Fruit fly (Drosophila melanogaster) whole organism, embryonic: ENCODE measurements around the gene CG5355.
A peak's percentile ranks its signal among the peaks of the same experiment; 100 is the strongest.

Experiments used
- CG10959 ChIP-seq: fragments of 200-800 bp; sonication (Bioruptor generic); IDR thresholded peaks from 2 replicates; pipeline ENCODE4 v1.3.6; 2022; ENCODE audit warnings: missing biosample characterization, missing genetic modification characterization
- CG12219 ChIP-seq: fragments of 200-800 bp; sonication (Bioruptor generic); optimal IDR thresholded peaks from 3 replicates; lab custom pipeline; 2018; ENCODE audit warnings: missing biosample characterization, mild to moderate bottlenecking, missing genetic modification characterization
- CG13287 ChIP-seq: fragments of 200-800 bp; sonication (Bioruptor generic); IDR thresholded peaks from 2 replicates; pipeline ENCODE4 v1.3.6; 2022; ENCODE audit warnings: missing biosample characterization, missing genetic modification characterization; ENCODE audit not compliant: partially characterized antibody
- CG14441 ChIP-seq: fragments of 200-800 bp; sonication (Bioruptor generic); IDR thresholded peaks from 2 replicates; pipeline ENCODE4 v1.3.6; 2022; ENCODE audit warnings: missing biosample characterization, missing genetic modification characterization
- CG15479 ChIP-seq: fragments of 200-800 bp; sonication (Bioruptor generic); optimal IDR thresholded peaks from 3 replicates; lab custom pipeline; 2019; ENCODE audit warnings: missing biosample characterization, mild to moderate bottlenecking, missing genetic modification characterization, moderate library complexity
- CG2116 ChIP-seq: fragments of 200-800 bp; sonication (Bioruptor generic); optimal IDR thresholded peaks from 3 replicates; lab custom pipeline; 2018; ENCODE audit warnings: missing biosample characterization, mild to moderate bottlenecking, missing genetic modification characterization
- CG2199 ChIP-seq: fragments of 200-800 bp; sonication (Bioruptor generic); IDR thresholded peaks from 3 replicates; pipeline ENCODE4 v1.3.6; 2022; ENCODE audit warnings: missing biosample characterization, missing genetic modification characterization
- CG30020 ChIP-seq: fragments of 200-800 bp; optimal IDR thresholded peaks from 2 replicates; lab custom pipeline; 2019; ENCODE audit warnings: missing biosample characterization, mild to moderate bottlenecking, missing genetic modification characterization, moderate library complexity
- CG31441 ChIP-seq: fragments of 200-800 bp; sonication (Bioruptor generic); IDR thresholded peaks from 2 replicates; pipeline ENCODE4 v1.3.6; 2022; ENCODE audit warnings: missing biosample characterization, missing genetic modification characterization
- CG42726 ChIP-seq: fragments of 200-800 bp; sonication (Bioruptor generic); IDR thresholded peaks from 2 replicates; pipeline ENCODE4 v1.3.6; 2022; ENCODE audit warnings: missing biosample characterization, missing genetic modification characterization; ENCODE audit not compliant: partially characterized antibody
- CG4730 ChIP-seq: fragments of 200-800 bp; sonication (Bioruptor generic); IDR thresholded peaks from 2 replicates; pipeline ENCODE4 v1.3.6; 2022; ENCODE audit warnings: missing biosample characterization, missing genetic modification characterization
- CG4820 ChIP-seq: fragments of 200-800 bp; sonication (Bioruptor generic); optimal IDR thresholded peaks from 3 replicates; lab custom pipeline; 2016; ENCODE audit warnings: missing biosample characterization, missing genetic modification characterization
- CG5953 ChIP-seq: fragments of 200-800 bp; sonication (Bioruptor generic); IDR thresholded peaks from 2 replicates; pipeline ENCODE4 v1.3.6; 2022; ENCODE audit warnings: missing biosample characterization, missing genetic modification characterization
- CG6683 ChIP-seq: fragments of 200-800 bp; sonication (Bioruptor generic); optimal IDR thresholded peaks from 2 replicates; lab custom pipeline; 2017; ENCODE audit warnings: missing biosample characterization, mild to moderate bottlenecking, missing genetic modification characterization, missing genetic modification reagents
- CG7745 ChIP-seq: fragments of 200-800 bp; sonication (Bioruptor generic); optimal IDR thresholded peaks from 2 replicates; lab custom pipeline; 2018; ENCODE audit warnings: missing biosample characterization, mild to moderate bottlenecking, missing genetic modification characterization, moderate library complexity
- CG7786 ChIP-seq: fragments of 200-800 bp; sonication (Bioruptor generic); optimal IDR thresholded peaks from 2 replicates; lab custom pipeline; 2016; ENCODE audit warnings: missing biosample characterization, missing genetic modification characterization
- CG8359 ChIP-seq: fragments of 200-800 bp; sonication (Bioruptor generic); optimal IDR thresholded peaks from 2 replicates; lab custom pipeline; 2017; ENCODE audit warnings: missing biosample characterization, mild to moderate bottlenecking, missing genetic modification characterization, borderline replicate concordance
- CG9797 ChIP-seq: fragments of 200-800 bp; sonication (Bioruptor generic); optimal IDR thresholded peaks from 3 replicates; lab custom pipeline; 2018; ENCODE audit warnings: missing biosample characterization, mild to moderate bottlenecking, missing genetic modification characterization
- CHES-1-like ChIP-seq: fragments of 200-800 bp; sonication (Bioruptor generic); optimal IDR thresholded peaks from 2 replicates; lab custom pipeline; 2016; ENCODE audit warnings: missing biosample characterization, missing genetic modification characterization
- Dip2 ChIP-seq: fragments of 200-800 bp; sonication (Bioruptor generic); IDR thresholded peaks from 2 replicates; pipeline ENCODE4 v1.3.6; 2022; ENCODE audit warnings: missing biosample characterization, missing genetic modification characterization
- Dll ChIP-seq: fragments of 200-800 bp; sonication (Bioruptor generic); IDR thresholded peaks from 4 replicates; pipeline ENCODE4 v1.3.6; 2022; ENCODE audit warnings: missing biosample characterization, missing genetic modification characterization; ENCODE audit not compliant: partially characterized antibody
- HLH4C ChIP-seq: fragments of 200-800 bp; sonication (Bioruptor generic); IDR thresholded peaks from 3 replicates; pipeline ENCODE4 v1.3.6; 2022; ENCODE audit warnings: missing biosample characterization, missing genetic modification characterization; ENCODE audit not compliant: partially characterized antibody
- HmgD ChIP-seq: fragments of 200-800 bp; sonication (Bioruptor generic); optimal IDR thresholded peaks from 3 replicates; lab custom pipeline; 2016; ENCODE audit warnings: missing biosample characterization, missing genetic modification characterization
- Mad ChIP-seq: fragments of 200-800 bp; sonication (Bioruptor generic); optimal IDR thresholded peaks from 2 replicates; lab custom pipeline; 2016; ENCODE audit warnings: missing biosample characterization, missing genetic modification characterization
- NfI ChIP-seq: fragments of 200-800 bp; sonication (Bioruptor generic); optimal IDR thresholded peaks from 3 replicates; lab custom pipeline; 2018; ENCODE audit warnings: missing biosample characterization, mild to moderate bottlenecking, missing genetic modification characterization, moderate library complexity
- Opbp ChIP-seq: fragments of 200-800 bp; sonication (Bioruptor generic); IDR thresholded peaks from 3 replicates; pipeline ENCODE4 v1.3.6; 2022; ENCODE audit warnings: missing biosample characterization, missing genetic modification characterization; ENCODE audit not compliant: partially characterized antibody
- Scr ChIP-seq: fragments of 200-800 bp; sonication (Bioruptor generic); IDR thresholded peaks from 2 replicates; pipeline ENCODE4 v1.3.6; 2022; ENCODE audit warnings: missing biosample characterization, missing genetic modification characterization; ENCODE audit not compliant: partially characterized antibody
- Sin3A ChIP-seq: fragments of >200 bp; optimal IDR thresholded peaks from 2 replicates; lab custom pipeline; 2018
- Sry-δ ChIP-seq: fragments of 200-800 bp; sonication (Bioruptor generic); optimal IDR thresholded peaks from 2 replicates; lab custom pipeline; 2016; ENCODE audit warnings: missing biosample characterization, missing genetic modification characterization
- bab2 ChIP-seq: fragments of 200-800 bp; sonication (Bioruptor generic); optimal IDR thresholded peaks from 2 replicates; lab custom pipeline; 2016; ENCODE audit warnings: missing biosample characterization, missing genetic modification characterization
- chn ChIP-seq: fragments of 200-800 bp; sonication (Bioruptor generic); optimal IDR thresholded peaks from 2 replicates; lab custom pipeline; 2016; ENCODE audit warnings: missing biosample characterization, missing genetic modification characterization
- dmrt11E ChIP-seq: fragments of 200-800 bp; sonication (Bioruptor generic); optimal IDR thresholded peaks from 3 replicates; lab custom pipeline; 2018; ENCODE audit warnings: missing biosample characterization, mild to moderate bottlenecking, missing genetic modification characterization, moderate library complexity
- dmrt99B ChIP-seq: fragments of 200-800 bp; sonication (Bioruptor generic); optimal IDR thresholded peaks from 2 replicates; lab custom pipeline; 2018; ENCODE audit warnings: missing biosample characterization, mild to moderate bottlenecking, missing genetic modification characterization, moderate library complexity
- fd96Cb ChIP-seq: fragments of 200-800 bp; sonication (Bioruptor generic); optimal IDR thresholded peaks from 2 replicates; lab custom pipeline; 2018; ENCODE audit warnings: missing biosample characterization, mild to moderate bottlenecking, missing genetic modification characterization, moderate library complexity
- fru ChIP-seq: fragments of >200 bp; optimal IDR thresholded peaks from 2 replicates; lab custom pipeline; 2017
- ftz-f1 ChIP-seq: fragments of 200-800 bp; sonication (Bioruptor generic); optimal IDR thresholded peaks from 2 replicates; lab custom pipeline; 2016; ENCODE audit warnings: missing biosample characterization, missing genetic modification characterization
- gcm2 ChIP-seq: fragments of 200-800 bp; sonication (Bioruptor generic); optimal IDR thresholded peaks from 2 replicates; lab custom pipeline; 2016; ENCODE audit warnings: missing biosample characterization, missing genetic modification characterization
- gfzf ChIP-seq: fragments of 200-800 bp; sonication (Bioruptor generic); optimal IDR thresholded peaks from 2 replicates; lab custom pipeline; 2016; ENCODE audit warnings: missing biosample characterization, mild to moderate bottlenecking, missing genetic modification characterization, moderate library complexity
- hbn ChIP-seq: fragments of 200-800 bp; sonication (Bioruptor generic); IDR thresholded peaks from 2 replicates; pipeline ENCODE4 v1.3.6; 2022; ENCODE audit warnings: missing biosample characterization, missing genetic modification characterization; ENCODE audit not compliant: partially characterized antibody
- ken ChIP-seq: fragments of 200-800 bp; sonication (Bioruptor generic); IDR thresholded peaks from 3 replicates; pipeline ENCODE4 v1.3.6; 2022; ENCODE audit warnings: missing biosample characterization, missing genetic modification characterization
- lola ChIP-seq, 3 experiments: fragments of >200 bp in 2 of 3; fragments of 200-800 bp in 1 of 3; sonication (Bioruptor generic) in 1 of 3; optimal IDR thresholded peaks; 2 replicates each; lab custom pipeline; 2017 to 2019; ENCODE audit warnings: missing biosample characterization in 3 of 3, missing genetic modification characterization in 3 of 3, mild to moderate bottlenecking in 1 of 3, moderate library complexity in 1 of 3
- peb ChIP-seq: fragments of 200-800 bp; sonication (Bioruptor generic); IDR thresholded peaks from 2 replicates; pipeline ENCODE4 v1.3.6; 2022; ENCODE audit warnings: missing biosample characterization, missing genetic modification characterization
- pfk ChIP-seq: fragments of 200-800 bp; sonication (Bioruptor generic); optimal IDR thresholded peaks from 2 replicates; lab custom pipeline; 2018; ENCODE audit warnings: missing biosample characterization, mild to moderate bottlenecking, missing genetic modification characterization, moderate library complexity
- phol ChIP-seq: fragments of 200-800 bp; sonication (Bioruptor generic); optimal IDR thresholded peaks from 3 replicates; lab custom pipeline; 2018; ENCODE audit warnings: missing biosample characterization, mild to moderate bottlenecking, missing genetic modification characterization, moderate library complexity
- pzg ChIP-seq: fragments of 200-800 bp; sonication (Bioruptor generic); optimal IDR thresholded peaks from 3 replicates; lab custom pipeline; 2018; ENCODE audit warnings: missing biosample characterization, mild to moderate bottlenecking, missing genetic modification characterization, moderate library complexity
- ranshi ChIP-seq: fragments of 200-800 bp; sonication (Bioruptor generic); IDR thresholded peaks from 2 replicates; pipeline ENCODE4 v1.3.6; 2022; ENCODE audit warnings: missing biosample characterization, missing genetic modification characterization
- rib ChIP-seq: fragments of 200-800 bp; sonication (Bioruptor generic); IDR thresholded peaks from 2 replicates; pipeline ENCODE4 v1.3.6; 2022; ENCODE audit warnings: missing biosample characterization, missing genetic modification characterization
- row ChIP-seq: fragments of 200-800 bp; sonication (Bioruptor generic); IDR thresholded peaks from 3 replicates; pipeline ENCODE4 v1.3.6; 2022; ENCODE audit warnings: missing biosample characterization, missing genetic modification characterization
- sisA ChIP-seq: fragments of 200-800 bp; sonication (Bioruptor generic); IDR thresholded peaks from 2 replicates; pipeline ENCODE4 v1.3.6; 2022; ENCODE audit warnings: missing biosample characterization, missing genetic modification characterization
- tap ChIP-seq: fragments of 200-800 bp; optimal IDR thresholded peaks from 3 replicates; lab custom pipeline; 2019; ENCODE audit warnings: missing biosample characterization, mild to moderate bottlenecking, missing genetic modification characterization, moderate library complexity
- trem ChIP-seq: fragments of 200-800 bp; optimal IDR thresholded peaks from 3 replicates; lab custom pipeline; 2019; ENCODE audit warnings: missing biosample characterization, mild to moderate bottlenecking, missing genetic modification characterization, moderate library complexity

Gene CG5355

dm6 chr2L:10381890-10382450 is 31.3 kb downstream of the CG5355 start, which contains the start of gene CG5096 (continued):
- TF ChIP-seq ftz-f1 (GFP tag; lab: Kevin White, UChicago) (peak; percentile 29), fru (lab: Kevin White, UChicago) (no peak), CG10959 (GFP tag; lab: Robert Waterston, UW) (peak; percentile 51; the same call in 1 of the 2 replicates), Opbp (GFP tag; lab: Robert Waterston, UW) (no peak), CHES-1-like (GFP tag; lab: Kevin White, UChicago) (peak; percentile 62), bab2 (GFP tag; lab: Kevin White, UChicago) (peak; percentile 78), tap (tag; lab: Kevin White, UChicago) (peak; percentile 94), CG15479 (GFP tag; lab: Kevin White, UChicago) (no peak), CG14441 (GFP tag; lab: Robert Waterston, UW) (peak; percentile 92), rib (GFP tag; lab: Robert Waterston, UW) (peak; percentile 86), Sry-δ (GFP tag; lab: Kevin White, UChicago) (peak; percentile 38), Mad (GFP tag; lab: Kevin White, UChicago) (peak; percentile 47), ken (GFP tag; lab: Robert Waterston, UW) (peak; percentile 81; the same call in 2 of the 3 replicates), row (GFP tag; lab: Robert Waterston, UW) (peak; percentile 96), sisA (GFP tag; lab: Robert Waterston, UW) (peak; percentile 72; the same call in 1 of the 2 replicates), CG4730 (GFP tag; lab: Robert Waterston, UW) (peak; percentile 80), dmrt11E (peak; percentile 49), Dll (GFP tag; lab: Robert Waterston, UW) (no peak), CG7745 (tag; lab: Kevin White, UChicago) (no peak), CG42726 (no peak), CG12219 (peak; percentile 89), CG6683 (peak; percentile 82), CG5953 (GFP tag; lab: Robert Waterston, UW) (peak; percentile 82), CG2199 (peak; percentile 70; the same call in 1 of the 3 replicates), hbn (GFP tag; lab: Robert Waterston, UW) (no peak), gcm2 (peak; percentile 23), lola (GFP tag; optimal IDR thresholded peaks at IDR 0.05; lab: Kevin White, UChicago) (peak in 1 of 3 experiments; percentile 58), Dip2 (GFP tag; lab: Robert Waterston, UW) (no peak), chn (GFP tag; lab: Kevin White, UChicago) (peak; percentile 55), CG31441 (GFP tag; lab: Robert Waterston, UW) (peak; percentile 87), CG4820 (peak; percentile 67), NfI (peak; percentile 89), ranshi (peak; percentile 91; the same call in 1 of the 2 replicates)

- TF ChIP-seq CG9797 (GFP tag; lab: Kevin White, UChicago): peak; percentile 11
- peak; percentile 97 for TF ChIP-seq pfk (GFP tag; lab: Kevin White, UChicago)
- no peak for TF ChIP-seq fd96Cb
- TF ChIP-seq peb (GFP tag; lab: Robert Waterston, UW): no peak
- TF ChIP-seq Sin3A (lab: Kevin White, UChicago): peak; percentile 2
- peak; percentile 49; the same call in 2 of the 3 replicates for TF ChIP-seq HLH4C (GFP tag; lab: Robert Waterston, UW)
- TF ChIP-seq Sry-δ (GFP tag; lab: Kevin White, UChicago): peak; percentile 87
- peak; percentile 39 for TF ChIP-seq HmgD (GFP tag; lab: Kevin White, UChicago)
- TF ChIP-seq CG2116 (GFP tag; lab: Kevin White, UChicago): peak; percentile 35
- TF ChIP-seq CG8359 (GFP tag; lab: Kevin White, UChicago): no peak
- no peak for TF ChIP-seq CG7786 (GFP tag; lab: Kevin White, UChicago)
- no peak for TF ChIP-seq dmrt99B (tag; lab: Kevin White, UChicago)
- TF ChIP-seq CG30020 (tag; lab: Kevin White, UChicago): peak; percentile 97
- peak; percentile 42; the same call in 1 of the 2 replicates for TF ChIP-seq CG13287 (GFP tag; lab: Robert Waterston, UW)
- peak; percentile 24 for TF ChIP-seq trem (tag; lab: Kevin White, UChicago)
- TF ChIP-seq phol (tag; lab: Kevin White, UChicago): peak; percentile 9
- peak; percentile 19 for TF ChIP-seq gfzf (GFP tag; lab: Kevin White, UChicago)
- TF ChIP-seq Scr (GFP tag; lab: Robert Waterston, UW): peak; percentile 29
- TF ChIP-seq pzg (GFP tag; lab: Kevin White, UChicago): peak; percentile 81
These were observed 33.4 kb downstream of the CG5355 start, which contains the start of gene gny for dm6 chr2L:10379865-10380264. Gene gny, plus strand, starts transcription at chr2L:10380103.
